Fruit fly (Drosophila melanogaster) whole organism, embryonic: ENCODE results near the gene VGlut.

Experiments
- Adf1 ChIP-seq: fragments of 200-800 bp; sonication (Bioruptor generic); IDR thresholded peaks from 2 replicates; pipeline ENCODE4 v1.3.6; 2022; ENCODE audit warnings: missing biosample characterization, missing genetic modification characterization
- CG10543 ChIP-seq: fragments of 200-800 bp; sonication (Bioruptor generic); optimal IDR thresholded peaks from 3 replicates; lab custom pipeline; 2017; ENCODE audit warnings: missing biosample characterization, mild to moderate bottlenecking, missing genetic modification characterization, moderate library complexity
- CG12071 ChIP-seq: fragments of 200-800 bp; sonication (Bioruptor generic); optimal IDR thresholded peaks from 3 replicates; lab custom pipeline; 2018; ENCODE audit warnings: missing biosample characterization, mild to moderate bottlenecking, missing genetic modification characterization
- CG12769 ChIP-seq: fragments of 200-800 bp; sonication (Bioruptor generic); optimal IDR thresholded peaks from 2 replicates; lab custom pipeline; 2019; ENCODE audit warnings: missing biosample characterization, mild to moderate bottlenecking, missing genetic modification characterization, moderate library complexity
- CG13287 ChIP-seq: fragments of 200-800 bp; sonication (Bioruptor generic); IDR thresholded peaks from 2 replicates; pipeline ENCODE4 v1.3.6; 2022; ENCODE audit warnings: missing biosample characterization, missing genetic modification characterization; ENCODE audit not compliant: partially characterized antibody
- CG15514 ChIP-seq: fragments of 200-800 bp; sonication (Bioruptor generic); optimal IDR thresholded peaks from 3 replicates; lab custom pipeline; 2017; ENCODE audit warnings: missing biosample characterization, missing genetic modification characterization, mild to moderate bottlenecking, moderate library complexity, missing genetic modification reagents
- CG15601 ChIP-seq: fragments of 200-800 bp; sonication (Bioruptor generic); optimal IDR thresholded peaks from 3 replicates; lab custom pipeline; 2019; ENCODE audit warnings: missing biosample characterization, mild to moderate bottlenecking, missing genetic modification characterization, moderate library complexity
- CG17385 ChIP-seq: fragments of 200-800 bp; sonication (Bioruptor generic); optimal IDR thresholded peaks from 3 replicates; lab custom pipeline; 2018; ENCODE audit warnings: missing biosample characterization, mild to moderate bottlenecking, missing genetic modification characterization
- CG34376 ChIP-seq: fragments of 200-800 bp; sonication (Bioruptor generic); optimal IDR thresholded peaks from 2 replicates; lab custom pipeline; 2018; ENCODE audit warnings: missing biosample characterization, mild to moderate bottlenecking, missing genetic modification characterization
- CG6654 ChIP-seq: fragments of 200-800 bp; sonication (Bioruptor generic); optimal IDR thresholded peaks from 2 replicates; lab custom pipeline; 2017; ENCODE audit warnings: missing biosample characterization, mild to moderate bottlenecking, missing genetic modification characterization
- CG6765 ChIP-seq: fragments of 200-800 bp; sonication (Bioruptor generic); optimal IDR thresholded peaks from 3 replicates; lab custom pipeline; 2017; ENCODE audit warnings: missing biosample characterization, mild to moderate bottlenecking, missing genetic modification characterization
- CG6813 ChIP-seq: fragments of 200-800 bp; sonication (Bioruptor generic); optimal IDR thresholded peaks from 2 replicates; lab custom pipeline; 2017; ENCODE audit warnings: missing biosample characterization, missing genetic modification characterization, mild to moderate bottlenecking, moderate library complexity, missing genetic modification reagents
- CG7928 ChIP-seq: fragments of 200-800 bp; sonication (Bioruptor generic); optimal IDR thresholded peaks from 2 replicates; lab custom pipeline; 2017; ENCODE audit warnings: missing biosample characterization, mild to moderate bottlenecking, missing genetic modification characterization
- CG7987 ChIP-seq: fragments of 200-800 bp; sonication (Bioruptor generic); optimal IDR thresholded peaks from 2 replicates; lab custom pipeline; 2018; ENCODE audit warnings: missing biosample characterization, mild to moderate bottlenecking, missing genetic modification characterization, moderate library complexity
- CG8290 ChIP-seq, 3 experiments: fragments of 200-800 bp; sonication (Bioruptor generic); optimal IDR thresholded peaks; 2 replicates each; lab custom pipeline; 2016 to 2019; ENCODE audit warnings: missing biosample characterization in 3 of 3, missing genetic modification characterization in 3 of 3, mild to moderate bottlenecking in 2 of 3, moderate library complexity in 1 of 3
- CG9437 ChIP-seq: fragments of 200-800 bp; sonication (Bioruptor generic); optimal IDR thresholded peaks from 2 replicates; lab custom pipeline; 2018; ENCODE audit warnings: missing biosample characterization, mild to moderate bottlenecking, missing genetic modification characterization
- D19B ChIP-seq: fragments of 200-800 bp; sonication (Bioruptor generic); optimal IDR thresholded peaks from 2 replicates; lab custom pipeline; 2017; ENCODE audit warnings: missing biosample characterization, mild to moderate bottlenecking, missing genetic modification characterization
- Dll ChIP-seq: fragments of 200-800 bp; sonication (Bioruptor generic); IDR thresholded peaks from 4 replicates; pipeline ENCODE4 v1.3.6; 2022; ENCODE audit warnings: missing biosample characterization, missing genetic modification characterization; ENCODE audit not compliant: partially characterized antibody
- Drgx ChIP-seq: fragments of 200-800 bp; sonication (Bioruptor generic); IDR thresholded peaks from 2 replicates; pipeline ENCODE4 v1.3.6; 2022; ENCODE audit warnings: missing biosample characterization, missing genetic modification characterization
- E2f1 ChIP-seq: fragments of 200-800 bp; sonication (Bioruptor generic); IDR thresholded peaks from 2 replicates; pipeline ENCODE4 v1.3.6; 2022; ENCODE audit warnings: missing biosample characterization, missing genetic modification characterization
- Eip74EF ChIP-seq, 2 experiments: fragments of 200-800 bp in 1 of 2; fragments of >200 bp in 1 of 2; sonication (Bioruptor generic) in 1 of 2; optimal IDR thresholded peaks; 2 replicates each; lab custom pipeline; 2017 to 2019; ENCODE audit warnings: missing biosample characterization in 2 of 2, missing genetic modification characterization in 2 of 2, mild to moderate bottlenecking in 1 of 2, moderate library complexity in 1 of 2
- Nf-YB ChIP-seq: fragments of 200-800 bp; sonication (Bioruptor generic); optimal IDR thresholded peaks from 3 replicates; lab custom pipeline; 2019; ENCODE audit warnings: missing biosample characterization, mild to moderate bottlenecking, missing genetic modification characterization, moderate library complexity
- Nf-YC ChIP-seq: fragments of 200-800 bp; optimal IDR thresholded peaks from 3 replicates; lab custom pipeline; 2019; ENCODE audit warnings: missing biosample characterization, mild to moderate bottlenecking, missing genetic modification characterization, moderate library complexity
- Optix ChIP-seq: fragments of 200-800 bp; sonication (Bioruptor generic); IDR thresholded peaks from 3 replicates; pipeline ENCODE4 v1.3.6; 2022; ENCODE audit warnings: missing biosample characterization, missing genetic modification characterization
- Ravus ChIP-seq: fragments of 200-800 bp; sonication (Bioruptor generic); IDR thresholded peaks from 2 replicates; pipeline ENCODE4 v1.3.6; 2022; ENCODE audit warnings: missing biosample characterization, missing genetic modification characterization
- Trl ChIP-seq, 3 experiments: fragments of >200 bp in 2 of 3; fragments of 200-800 bp in 1 of 3; sonication (Bioruptor generic) in 1 of 3; optimal IDR thresholded peaks; 2 replicates in 1 of 3; 3 replicates in 2 of 3; lab custom pipeline; 2016 to 2017; ENCODE audit warnings: missing biosample characterization in 1 of 3, missing genetic modification characterization in 1 of 3
- amos ChIP-seq: fragments of 200-800 bp; sonication (Bioruptor generic); IDR thresholded peaks from 2 replicates; pipeline ENCODE4 v1.3.6; 2022; ENCODE audit warnings: missing biosample characterization, missing genetic modification characterization; ENCODE audit not compliant: partially characterized antibody
- bbx ChIP-seq: fragments of 200-800 bp; sonication (Bioruptor generic); IDR thresholded peaks from 2 replicates; pipeline ENCODE4 v1.3.6; 2022; ENCODE audit warnings: missing biosample characterization, missing genetic modification characterization; ENCODE audit not compliant: partially characterized antibody
- cg ChIP-seq: fragments of 200-800 bp; sonication (Bioruptor generic); optimal IDR thresholded peaks from 3 replicates; lab custom pipeline; 2019; ENCODE audit warnings: missing biosample characterization, mild to moderate bottlenecking, missing genetic modification characterization, moderate library complexity
- chm ChIP-seq: fragments of 200-800 bp; sonication (Bioruptor generic); IDR thresholded peaks from 2 replicates; pipeline ENCODE4 v1.3.6; 2022; ENCODE audit warnings: missing biosample characterization, missing genetic modification characterization
- grn ChIP-seq: fragments of 200-800 bp; sonication (Bioruptor generic); optimal IDR thresholded peaks from 3 replicates; lab custom pipeline; 2017; ENCODE audit warnings: missing biosample characterization, missing genetic modification characterization
- her ChIP-seq: fragments of 200-800 bp; sonication (Bioruptor generic); optimal IDR thresholded peaks from 2 replicates; lab custom pipeline; 2016; ENCODE audit warnings: missing biosample characterization, missing genetic modification characterization
- jing ChIP-seq: fragments of 200-800 bp; sonication (Bioruptor generic); optimal IDR thresholded peaks from 2 replicates; lab custom pipeline; 2018; ENCODE audit warnings: missing biosample characterization, mild to moderate bottlenecking, missing genetic modification characterization
- kni ChIP-seq: fragments of 200-800 bp; sonication (Bioruptor generic); optimal IDR thresholded peaks from 3 replicates; lab custom pipeline; 2017; ENCODE audit warnings: mild to moderate bottlenecking, missing biosample characterization, missing genetic modification reagents, missing genetic modification characterization
- lab ChIP-seq: fragments of 200-800 bp; sonication (Bioruptor generic); optimal IDR thresholded peaks from 3 replicates; lab custom pipeline; 2017; ENCODE audit warnings: missing biosample characterization, missing genetic modification characterization, mild to moderate bottlenecking, moderate library complexity, missing genetic modification reagents
- lbe ChIP-seq: fragments of 200-800 bp; sonication (Bioruptor generic); optimal IDR thresholded peaks from 2 replicates; lab custom pipeline; 2016; ENCODE audit warnings: missing biosample characterization, mild to moderate bottlenecking, missing genetic modification characterization
- oc ChIP-seq: fragments of 200-800 bp; sonication (Bioruptor generic); optimal IDR thresholded peaks from 2 replicates; lab custom pipeline; 2018; ENCODE audit warnings: missing biosample characterization, mild to moderate bottlenecking, missing genetic modification characterization, moderate library complexity
- sd ChIP-seq: fragments of 200-800 bp; sonication (Bioruptor generic); optimal IDR thresholded peaks from 3 replicates; lab custom pipeline; 2018; ENCODE audit warnings: missing biosample characterization, mild to moderate bottlenecking, missing genetic modification characterization, moderate library complexity
- so ChIP-seq: fragments of 200-800 bp; sonication (Bioruptor generic); IDR thresholded peaks from 3 replicates; pipeline ENCODE4 v1.3.6; 2022; ENCODE audit warnings: missing biosample characterization, missing genetic modification characterization
- sqz ChIP-seq: fragments of 200-800 bp; sonication (Bioruptor generic); optimal IDR thresholded peaks from 3 replicates; lab custom pipeline; 2018; ENCODE audit warnings: missing biosample characterization, mild to moderate bottlenecking, missing genetic modification characterization
- sr ChIP-seq: fragments of 200-800 bp; sonication (Bioruptor generic); IDR thresholded peaks from 3 replicates; pipeline ENCODE4 v1.3.6; 2022; ENCODE audit warnings: missing biosample characterization, missing genetic modification characterization
- trem ChIP-seq: fragments of 200-800 bp; optimal IDR thresholded peaks from 3 replicates; lab custom pipeline; 2019; ENCODE audit warnings: missing biosample characterization, mild to moderate bottlenecking, missing genetic modification characterization, moderate library complexity
- yki ChIP-seq: fragments of >200 bp; optimal IDR thresholded peaks from 3 replicates; lab custom pipeline; 2018
- zfh1 ChIP-seq: fragments of 200-800 bp; sonication (Bioruptor generic); IDR thresholded peaks from 3 replicates; pipeline ENCODE4 v1.3.6; 2022; ENCODE audit warnings: missing biosample characterization, missing genetic modification characterization

The VGlut gene

dm6 chr2L:2450723-2451379 lies 50.8 kb downstream of the VGlut start (continued):
- TF ChIP-seq lbe (GFP tag; lab: Kevin White, UChicago) (peak; percentile 8), cg (GFP tag; lab: Kevin White, UChicago) (peak; percentile 91), so (GFP tag; lab: Robert Waterston, UW) (0 out of 3 replicates have a peak, but pooled peaks have one; percentile 32), jing (peak; percentile 40), CG7928 (GFP tag; lab: Kevin White, UChicago) (no peak), CG7987 (GFP tag; lab: Kevin White, UChicago) (peak; percentile 3), Optix (GFP tag; lab: Robert Waterston, UW) (no peak), CG13287 (GFP tag; lab: Robert Waterston, UW) (peak; percentile 37), kni (GFP tag; lab: Kevin White, UChicago) (peak; percentile 62), sr (GFP tag; lab: Robert Waterston, UW) (no peak), Ravus (GFP tag; lab: Robert Waterston, UW) (no peak), Nf-YB (GFP tag; lab: Kevin White, UChicago) (peak; percentile 77), CG6765 (GFP tag; lab: Kevin White, UChicago) (no peak), CG12071 (no peak), E2f1 (GFP tag; lab: Robert Waterston, UW) (no peak), Dll (peak; percentile 56; the same call in 3 of the 4 replicates), CG10543 (GFP tag; lab: Kevin White, UChicago) (peak; percentile 40), sqz (peak; percentile 29), CG9437 (GFP tag; lab: Kevin White, UChicago) (no peak), sd (tag; lab: Kevin White, UChicago) (peak; percentile 56), trem (tag; lab: Kevin White, UChicago) (no peak), Trl (optimal IDR thresholded peaks at IDR 0.05; lab: Kevin White, UChicago) (peak; percentile 88 to 91), Trl (GFP tag; optimal IDR thresholded peaks at IDR 0.05; lab: Kevin White, UChicago) (peak; percentile 4), bbx (GFP tag; lab: Robert Waterston, UW) (0 out of 2 replicates have a peak, but pooled peaks have one; percentile 19), CG6813 (GFP tag; lab: Kevin White, UChicago) (peak; percentile 5), chm (peak; percentile 42; the same call in 1 of the 2 replicates), oc (tag; lab: Kevin White, UChicago) (no peak), zfh1 (GFP tag; lab: Robert Waterston, UW) (0 out of 3 replicates have a peak, but pooled peaks have one; percentile 12), amos (GFP tag; lab: Robert Waterston, UW) (peak; percentile 47; the same call in 1 of the 2 replicates), Drgx (GFP tag; lab: Robert Waterston, UW) (peak; percentile 41; the same call in 1 of the 2 replicates), her (GFP tag; lab: Kevin White, UChicago) (peak; percentile 2), Nf-YC (tag; lab: Kevin White, UChicago) (peak; percentile 49), D19B (GFP tag; lab: Kevin White, UChicago) (no peak), Eip74EF (GFP tag; optimal IDR thresholded peaks at IDR 0.05; lab: Kevin White, UChicago) (peak in 1 of 2 experiments; percentile 22), CG12769 (tag; lab: Kevin White, UChicago) (peak; percentile 9), CG8290 (GFP tag; optimal IDR thresholded peaks at IDR 0.05; lab: Kevin White, UChicago) (no peak), CG8290 (tag; optimal IDR thresholded peaks at IDR 0.05; lab: Kevin White, UChicago) (peak in 1 of 2 experiments; percentile 36), CG15514 (peak; percentile 18), CG34376 (GFP tag; lab: Kevin White, UChicago) (peak; percentile 13), Adf1 (peak; percentile 70), lab (GFP tag; lab: Kevin White, UChicago) (peak; percentile 11), CG6654 (GFP tag; lab: Kevin White, UChicago) (no peak), yki (lab: Kevin White, UChicago) (peak; percentile 83), CG15601 (tag; lab: Kevin White, UChicago) (no peak), CG17385 (GFP tag; lab: Kevin White, UChicago) (peak; percentile 13), grn (peak; percentile 96)
- TF ChIP-seq, all 482 proteins: peak for 50
